Worm (Caenorhabditis elegans) whole organism, midembryonic: ENCODE measurements around the gene F47E1.20.

ENCODE experiments used
- tab-1 ChIP-seq: fragments of 200-800 bp; sonication (Bioruptor generic); IDR thresholded peaks from 2 replicates; pipeline ENCODE4 v1.3.6; 2022; ENCODE audit warnings: missing genetic modification characterization, missing compliant biosample characterization
- ztf-23 ChIP-seq: fragments of 200-800 bp; sonication (Bioruptor generic); IDR thresholded peaks from 2 replicates; pipeline ENCODE4 v1.3.6; 2022; ENCODE audit warnings: missing genetic modification reagents, missing genetic modification characterization, missing compliant biosample characterization

DNA sequence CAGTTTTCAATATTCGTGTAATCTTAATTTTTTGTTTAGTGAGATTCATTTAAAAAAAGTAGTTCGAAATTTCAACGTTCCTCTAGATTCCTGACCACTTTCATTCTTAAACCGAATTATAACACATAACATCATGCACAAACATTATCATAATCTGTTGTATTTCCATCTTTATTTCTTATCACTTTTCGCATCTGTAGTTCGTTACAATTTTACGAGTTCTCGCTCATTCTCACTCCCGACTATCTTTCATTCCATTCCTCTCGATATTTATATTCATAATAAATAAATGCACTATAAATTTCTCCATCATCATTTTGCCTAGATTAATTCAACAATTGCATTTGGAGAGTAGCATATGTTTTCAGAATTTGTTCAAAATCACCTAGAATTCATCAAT, 32.5 kb downstream of the F47E1.20 start:
- TF ChIP-seq ztf-23 (GFP tag; lab: Robert Waterston, UW), result no peak
- no peak for TF ChIP-seq tab-1 (GFP tag; lab: Robert Waterston, UW)
